Fruit fly (Drosophila melanogaster) whole organism, wandering third instar larva: ENCODE measurements around the gene CG3281.
A peak's percentile ranks its signal among the peaks of the same experiment; 100 is the strongest.
"Not testable (repeated sequence)": the region's sequence is repeated elsewhere in the genome, so short reads cannot be mapped to it uniquely, and the experiment has no call there.

Experiments used
- CG32264 ChIP-seq: fragments of 200-800 bp; sonication (Bioruptor generic); optimal IDR thresholded peaks from 2 replicates; lab custom pipeline; 2016; ENCODE audit warnings: missing biosample characterization, missing genetic modification characterization
- CG9705 ChIP-seq: fragments of 200-800 bp; sonication (Bioruptor generic); optimal IDR thresholded peaks from 2 replicates; lab custom pipeline; 2018; ENCODE audit warnings: missing biosample characterization, mild to moderate bottlenecking, missing genetic modification characterization
- CrebA ChIP-seq: fragments of 200-800 bp; sonication (Bioruptor generic); optimal IDR thresholded peaks from 2 replicates; lab custom pipeline; 2016; ENCODE audit warnings: missing biosample characterization, mild to moderate bottlenecking, missing genetic modification characterization, borderline replicate concordance
- Dif ChIP-seq: fragments of 200-275, 200-300 bp; sonication (Bioruptor generic); optimal IDR thresholded peaks from 2 replicates; lab custom pipeline; 2018; ENCODE audit warnings: missing biosample characterization, missing genetic modification characterization; ENCODE audit not compliant: partially characterized antibody
- GATAd ChIP-seq: sonication (Bioruptor generic); optimal IDR thresholded peaks from 2 replicates; lab custom pipeline; 2016; ENCODE audit warnings: missing biosample characterization, missing genetic modification characterization
- HLH106 ChIP-seq: fragments of 200-800 bp; optimal IDR thresholded peaks from 3 replicates; lab custom pipeline; 2019; ENCODE audit warnings: missing biosample characterization, mild to moderate bottlenecking, missing genetic modification characterization, moderate library complexity
- Hnf4 ChIP-seq: fragments of 200-800 bp; sonication (Bioruptor generic); optimal IDR thresholded peaks from 2 replicates; lab custom pipeline; 2016; ENCODE audit warnings: missing biosample characterization, mild to moderate bottlenecking, missing genetic modification characterization
- Hr83 ChIP-seq: fragments of 200-300 bp; sonication (Bioruptor generic); optimal IDR thresholded peaks from 2 replicates; lab custom pipeline; 2016; ENCODE audit warnings: missing biosample characterization, mild to moderate bottlenecking, missing genetic modification characterization, moderate library complexity; ENCODE audit not compliant: poor library complexity, severe bottlenecking
- Jra ChIP-seq: sonication (Bioruptor generic); optimal IDR thresholded peaks from 2 replicates; lab custom pipeline; 2016; ENCODE audit warnings: missing biosample characterization, missing genetic modification characterization
- Mio ChIP-seq: sonication (Bioruptor generic); optimal IDR thresholded peaks from 2 replicates; lab custom pipeline; 2016; ENCODE audit warnings: missing biosample characterization, missing genetic modification characterization
- Myc ChIP-seq: fragments of >200 bp; optimal IDR thresholded peaks from 2 replicates; lab custom pipeline; 2017
- N ChIP-seq: fragments of >200 bp; optimal IDR thresholded peaks from 2 replicates; lab custom pipeline; 2018; ENCODE audit warnings: missing biosample characterization, missing external identifiers, missing genetic modification characterization
- OdsH ChIP-seq: fragments of 200-800 bp; sonication (Bioruptor generic); optimal IDR thresholded peaks from 2 replicates; lab custom pipeline; 2016; ENCODE audit warnings: missing biosample characterization, mild to moderate bottlenecking, missing genetic modification characterization
- Rel ChIP-seq, 2 experiments: fragments of 200-800 bp; sonication (Bioruptor generic) in 1 of 2; optimal IDR thresholded peaks; 2 replicates in 1 of 2; 3 replicates in 1 of 2; lab custom pipeline; 2016 to 2019; ENCODE audit warnings: mild to moderate bottlenecking in 2 of 2, missing biosample characterization in 2 of 2, missing genetic modification characterization in 2 of 2, moderate library complexity in 1 of 2
- Sp1 ChIP-seq: fragments of 200-800 bp; sonication (Bioruptor generic); optimal IDR thresholded peaks from 3 replicates; lab custom pipeline; 2019; ENCODE audit warnings: missing biosample characterization, mild to moderate bottlenecking, missing genetic modification characterization, moderate library complexity
- Vsx2 ChIP-seq: fragments of 200-300, 225-300 bp; sonication (Bioruptor generic); optimal IDR thresholded peaks from 2 replicates; lab custom pipeline; 2018; ENCODE audit warnings: missing biosample characterization, missing genetic modification characterization; ENCODE audit not compliant: partially characterized antibody
- brk ChIP-seq: fragments of 200-800 bp; sonication (Bioruptor generic); optimal IDR thresholded peaks from 2 replicates; lab custom pipeline; 2016; ENCODE audit warnings: missing biosample characterization, mild to moderate bottlenecking, missing genetic modification characterization
- dmrt93B ChIP-seq: fragments of 200-800 bp; sonication (Bioruptor generic); optimal IDR thresholded peaks from 2 replicates; lab custom pipeline; 2018; ENCODE audit warnings: missing biosample characterization, mild to moderate bottlenecking, missing genetic modification characterization
- ey ChIP-seq: fragments of 200-800 bp; sonication (Bioruptor generic); optimal IDR thresholded peaks from 2 replicates; lab custom pipeline; 2016; ENCODE audit warnings: missing biosample characterization, missing genetic modification characterization
- foxo ChIP-seq, 2 experiments: fragments of 200-800 bp; sonication (Bioruptor generic); optimal IDR thresholded peaks; 2 replicates in 1 of 2; 3 replicates in 1 of 2; lab custom pipeline; 2016 to 2017; ENCODE audit warnings: missing biosample characterization in 2 of 2, missing genetic modification characterization in 2 of 2
- fru ChIP-seq: fragments of 200-800 bp; sonication (Bioruptor generic); optimal IDR thresholded peaks from 3 replicates; lab custom pipeline; 2016; ENCODE audit warnings: missing biosample characterization, mild to moderate bottlenecking, missing genetic modification characterization
- h ChIP-seq: fragments of 200-800 bp; sonication (Bioruptor generic); optimal IDR thresholded peaks from 3 replicates; lab custom pipeline; 2016; ENCODE audit warnings: missing biosample characterization, mild to moderate bottlenecking, missing genetic modification characterization
- jim ChIP-seq: fragments of 175-275, 200-325 bp; sonication (Bioruptor generic); optimal IDR thresholded peaks from 2 replicates; lab custom pipeline; 2016; ENCODE audit warnings: missing biosample characterization, mild to moderate bottlenecking, missing genetic modification characterization
- lola ChIP-seq: fragments of >200 bp; optimal IDR thresholded peaks from 2 replicates; lab custom pipeline; 2017; ENCODE audit warnings: missing biosample characterization, missing genetic modification characterization
- psq ChIP-seq: fragments of 200-800 bp; sonication (Bioruptor generic); optimal IDR thresholded peaks from 3 replicates; lab custom pipeline; 2017; ENCODE audit warnings: missing biosample characterization, mild to moderate bottlenecking, missing genetic modification characterization, moderate library complexity
- rgr ChIP-seq: fragments of 200-800 bp; sonication (Bioruptor generic); optimal IDR thresholded peaks from 3 replicates; lab custom pipeline; 2016; ENCODE audit warnings: missing biosample characterization, mild to moderate bottlenecking, missing genetic modification characterization
- sage ChIP-seq: fragments of 200-800 bp; sonication (Bioruptor generic); optimal IDR thresholded peaks from 2 replicates; lab custom pipeline; 2016; ENCODE audit warnings: missing biosample characterization, mild to moderate bottlenecking, missing genetic modification characterization
- sv ChIP-seq: fragments of 200-800 bp; sonication (Bioruptor generic); optimal IDR thresholded peaks from 3 replicates; lab custom pipeline; 2016; ENCODE audit warnings: missing biosample characterization, missing genetic modification characterization
- tai ChIP-seq: sonication (Bioruptor generic); optimal IDR thresholded peaks from 2 replicates; lab custom pipeline; 2016; ENCODE audit warnings: missing biosample characterization, missing genetic modification characterization
- usp ChIP-seq: fragments of >200 bp; optimal IDR thresholded peaks from 2 replicates; lab custom pipeline; 2017; ENCODE audit warnings: missing biosample characterization, missing genetic modification characterization
- woc ChIP-seq: sonication (Bioruptor generic); optimal IDR thresholded peaks from 2 replicates; lab custom pipeline; 2016; ENCODE audit warnings: missing biosample characterization, mild to moderate bottlenecking, missing genetic modification characterization

The CG3281 gene

DNA sequence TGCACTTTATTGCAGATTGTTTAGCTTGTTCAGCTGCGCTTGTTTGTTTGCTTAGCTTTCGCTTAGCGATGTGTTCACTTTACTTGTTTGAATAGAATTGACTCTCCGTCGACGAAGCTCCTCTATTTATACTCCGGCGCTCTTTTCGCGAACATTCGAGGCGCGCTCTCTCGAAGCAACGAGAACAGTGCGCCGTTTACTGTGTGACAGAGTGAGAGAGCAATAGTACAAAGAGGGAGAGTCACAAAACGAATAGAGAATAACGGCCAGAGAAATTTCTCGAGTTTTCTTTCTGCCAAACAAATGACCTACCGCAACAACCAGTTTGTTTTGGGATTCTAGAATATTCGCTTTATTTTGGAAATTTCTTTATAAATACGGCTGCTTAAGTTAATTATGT is 6.2 kb downstream of the CG3281 start, which contains the start of gene Hsp70Aa:
TSS of gene Hsp70Aa (minus strand) at position 101 of the 400 bp plus-strand sequence.
- TF ChIP-seq N; CrebA (GFP tag; lab: Kevin White, UChicago); fru (GFP tag; lab: Kevin White, UChicago): not testable (repeated sequence)

dm6 chr3R:11949387-11950029 is 13.1 kb downstream of the CG3281 start, which contains the start of gene CG31211:
Gene CG31211 (plus strand): TSS chr3R:11949680.
- TF ChIP-seq HLH106 (tag; lab: Kevin White, UChicago) = peak; percentile 13
- TF ChIP-seq Hr83 (GFP tag; lab: Kevin White, UChicago) = peak; percentile 50
- no peak for TF ChIP-seq psq (GFP tag; lab: Kevin White, UChicago)
- no peak for TF ChIP-seq lola
- TF ChIP-seq CG32264 (GFP tag; lab: Kevin White, UChicago) = no peak
- TF ChIP-seq dmrt93B (GFP tag; lab: Kevin White, UChicago) = no peak
- no peak for TF ChIP-seq Sp1 (GFP tag; lab: Kevin White, UChicago)
- TF ChIP-seq rgr (GFP tag; lab: Kevin White, UChicago) = peak; percentile 57
- TF ChIP-seq jim (GFP tag; lab: Kevin White, UChicago) = no peak
- peak in 1 of 2 experiments; percentile 32 for TF ChIP-seq foxo (GFP tag; optimal IDR thresholded peaks at IDR 0.05; lab: Kevin White, UChicago)
- no peak for TF ChIP-seq Hnf4 (GFP tag; lab: Kevin White, UChicago)
- TF ChIP-seq Jra (GFP tag; lab: Kevin White, UChicago) = no peak
- peak; percentile 3 for TF ChIP-seq ey (GFP tag; lab: Kevin White, UChicago)

dm6 chr3R:11948903-11949358 is 13.7 kb downstream of the CG3281 start, which contains the start of gene Cad87A:
Gene Cad87A (minus strand): TSS chr3R:11949129.
- no peak for TF ChIP-seq sv (GFP tag; lab: Kevin White, UChicago)
- peak; percentile 41 for TF ChIP-seq Hr83 (GFP tag; lab: Kevin White, UChicago)
- TF ChIP-seq Dif (GFP tag; lab: Kevin White, UChicago) = peak; percentile 19
- peak; percentile 21 for TF ChIP-seq Sp1 (GFP tag; lab: Kevin White, UChicago)
- peak; percentile 3 for TF ChIP-seq fru (GFP tag; lab: Kevin White, UChicago)
- TF ChIP-seq Rel (GFP tag; optimal IDR thresholded peaks at IDR 0.05; lab: Kevin White, UChicago) = no peak
- peak; percentile 32 for TF ChIP-seq Rel (tag; optimal IDR thresholded peaks at IDR 0.05; lab: Kevin White, UChicago)
- TF ChIP-seq N = no peak
- no peak for TF ChIP-seq Myc (lab: Kevin White, UChicago)
- TF ChIP-seq Mio (GFP tag; lab: Kevin White, UChicago) = no peak
- TF ChIP-seq Vsx2 = no peak
- peak; percentile 15 for TF ChIP-seq h (GFP tag; lab: Kevin White, UChicago)
- TF ChIP-seq foxo (GFP tag; optimal IDR thresholded peaks at IDR 0.05; lab: Kevin White, UChicago) = peak; percentile 9 to 37
- TF ChIP-seq sage (GFP tag; lab: Kevin White, UChicago) = peak; percentile 6
- TF ChIP-seq, all 38 proteins: peak for 8

- TF ChIP-seq tai (GFP tag; lab: Kevin White, UChicago) = no peak
- no peak for TF ChIP-seq Hnf4 (GFP tag; lab: Kevin White, UChicago)
- TF ChIP-seq Hr83 (GFP tag; lab: Kevin White, UChicago) = no peak
- no peak for TF ChIP-seq brk (GFP tag; lab: Kevin White, UChicago)
- no peak for TF ChIP-seq OdsH (GFP tag; lab: Kevin White, UChicago)
- no peak for TF ChIP-seq Vsx2
- TF ChIP-seq Myc (lab: Kevin White, UChicago) = no peak
- TF ChIP-seq sage (GFP tag; lab: Kevin White, UChicago) = no peak
- no peak for TF ChIP-seq usp
- TF ChIP-seq ey (GFP tag; lab: Kevin White, UChicago) = no peak
- no peak for TF ChIP-seq lola
- no peak for TF ChIP-seq fru (GFP tag; lab: Kevin White, UChicago)
- no peak for TF ChIP-seq HLH106 (tag; lab: Kevin White, UChicago)
- TF ChIP-seq Jra (GFP tag; lab: Kevin White, UChicago) = no peak
- TF ChIP-seq Mio (GFP tag; lab: Kevin White, UChicago) = no peak
- no peak for TF ChIP-seq CG9705 (GFP tag; lab: Kevin White, UChicago)
- no peak for TF ChIP-seq rgr (GFP tag; lab: Kevin White, UChicago)
- TF ChIP-seq woc = no peak
- TF ChIP-seq GATAd (GFP tag; lab: Kevin White, UChicago) = no peak
- no peak for TF ChIP-seq CrebA (GFP tag; lab: Kevin White, UChicago)
Observed at dm6 chr3R:11947959-11948358, 14.6 kb downstream of the CG3281 start.
